Fruit fly (Drosophila melanogaster): Measurements from ENCODE around the gene CG3408.

DNA sequence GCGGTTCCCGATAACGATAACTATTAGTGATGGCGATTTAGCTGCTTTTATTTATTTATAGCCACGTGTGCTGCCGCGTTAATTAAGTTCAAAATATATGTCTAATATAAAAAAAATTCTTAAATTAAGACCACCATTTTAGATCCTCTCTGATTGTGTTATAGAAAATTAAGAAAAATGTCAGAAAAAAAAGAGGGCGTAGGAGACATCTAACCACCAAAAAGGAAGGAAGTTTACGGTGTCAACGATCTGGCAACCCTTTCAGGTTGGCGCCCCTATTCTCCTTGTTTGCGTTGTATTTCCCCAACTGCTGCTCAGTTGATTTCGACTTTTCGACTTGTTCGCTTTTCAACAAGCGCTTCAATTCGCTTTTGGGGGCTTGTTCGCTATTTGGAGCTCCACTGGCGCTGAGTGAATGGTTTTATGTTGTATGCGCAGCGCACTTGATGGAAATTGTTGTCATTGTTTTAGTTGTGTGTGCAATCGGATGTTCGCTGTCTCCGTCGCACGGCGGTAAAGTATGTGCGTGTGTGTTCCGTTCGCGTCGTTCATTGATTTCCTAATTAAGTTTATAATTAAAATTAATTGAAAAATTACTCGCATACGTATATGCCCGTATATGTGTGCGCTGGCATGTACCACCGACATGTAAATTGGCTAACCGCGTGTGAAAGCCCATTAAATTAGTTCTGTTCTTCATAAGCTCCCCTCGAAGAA is 48.5 kb downstream of the CG3408 start, which contains the start of the genes CG3434 and CG44838:
- TF ChIP-seq psq (optimal IDR thresholded peaks at IDR 0.05) (no peak), Dll (optimal IDR thresholded peaks at IDR 0.05) (no peak), EcR (GFP tag; optimal IDR thresholded peaks at IDR 0.05) (no peak), pan (optimal IDR thresholded peaks at IDR 0.05) (no peak)

Data from whole organism.